Fruit fly (Drosophila melanogaster) whole organism, embryonic: Measurements from ENCODE around the gene CG17109.

Source experiments
- BEAF-32 ChIP-seq: fragments of 200-800 bp; sonication (Bioruptor generic); optimal IDR thresholded peaks from 3 replicates; lab custom pipeline; 2017; ENCODE audit warnings: missing biosample characterization, missing genetic modification characterization, mild to moderate bottlenecking, moderate library complexity, missing genetic modification reagents
- CG12104 ChIP-seq: fragments of 200-800 bp; sonication (Bioruptor generic); optimal IDR thresholded peaks from 3 replicates; lab custom pipeline; 2016; ENCODE audit warnings: missing biosample characterization, missing genetic modification characterization
- CG12155 ChIP-seq: fragments of 200-800 bp; sonication (Bioruptor generic); optimal IDR thresholded peaks from 3 replicates; lab custom pipeline; 2016; ENCODE audit warnings: missing biosample characterization, missing genetic modification characterization
- CG12219 ChIP-seq: fragments of 200-800 bp; sonication (Bioruptor generic); optimal IDR thresholded peaks from 3 replicates; lab custom pipeline; 2018; ENCODE audit warnings: missing biosample characterization, mild to moderate bottlenecking, missing genetic modification characterization
- CG12236 ChIP-seq: fragments of 200-800 bp; sonication (Bioruptor generic); optimal IDR thresholded peaks from 2 replicates; lab custom pipeline; 2016; ENCODE audit warnings: missing biosample characterization, missing genetic modification characterization
- CG15601 ChIP-seq: fragments of 200-800 bp; sonication (Bioruptor generic); optimal IDR thresholded peaks from 3 replicates; lab custom pipeline; 2019; ENCODE audit warnings: missing biosample characterization, mild to moderate bottlenecking, missing genetic modification characterization, moderate library complexity
- CG17328 ChIP-seq: fragments of 200-800 bp; sonication (Bioruptor generic); IDR thresholded peaks from 2 replicates; pipeline ENCODE4 v1.3.6; 2022; ENCODE audit warnings: missing biosample characterization, missing genetic modification characterization
- CG17829 ChIP-seq: fragments of 200-800 bp; optimal IDR thresholded peaks from 2 replicates; lab custom pipeline; 2019; ENCODE audit warnings: missing biosample characterization, mild to moderate bottlenecking, missing genetic modification characterization, moderate library complexity
- CG18011 ChIP-seq: fragments of 200-800 bp; sonication (Bioruptor generic); optimal IDR thresholded peaks from 2 replicates; lab custom pipeline; 2017; ENCODE audit warnings: missing biosample characterization, missing genetic modification characterization, mild to moderate bottlenecking, moderate library complexity, missing genotype
- CG18619 ChIP-seq: fragments of 200-800 bp; sonication (Bioruptor generic); optimal IDR thresholded peaks from 3 replicates; lab custom pipeline; 2017; ENCODE audit warnings: missing biosample characterization, mild to moderate bottlenecking, missing genetic modification characterization
- CG2116 ChIP-seq: fragments of 200-800 bp; sonication (Bioruptor generic); optimal IDR thresholded peaks from 3 replicates; lab custom pipeline; 2018; ENCODE audit warnings: missing biosample characterization, mild to moderate bottlenecking, missing genetic modification characterization
- CG2202 ChIP-seq: fragments of 200-800 bp; sonication (Bioruptor generic); optimal IDR thresholded peaks from 2 replicates; lab custom pipeline; 2018; ENCODE audit warnings: missing biosample characterization, mild to moderate bottlenecking, missing genetic modification characterization
- CG2889 ChIP-seq: fragments of 200-800 bp; sonication (Bioruptor generic); IDR thresholded peaks from 3 replicates; pipeline ENCODE4 v1.3.6; 2022; ENCODE audit warnings: missing biosample characterization, missing genetic modification characterization
- CG32772 ChIP-seq: fragments of 200-800 bp; sonication (Bioruptor generic); IDR thresholded peaks from 2 replicates; pipeline ENCODE4 v1.3.6; 2022; ENCODE audit warnings: missing biosample characterization, missing genetic modification characterization
- CG3995 ChIP-seq: fragments of 200-800 bp; sonication (Bioruptor generic); optimal IDR thresholded peaks from 3 replicates; lab custom pipeline; 2016; ENCODE audit warnings: missing biosample characterization, missing genetic modification characterization
- CG4328 ChIP-seq: fragments of 200-800 bp; sonication (Bioruptor generic); optimal IDR thresholded peaks from 3 replicates; lab custom pipeline; 2017; ENCODE audit warnings: missing biosample characterization, missing genetic modification reagents, missing genetic modification characterization
- CG4854 ChIP-seq: fragments of 200-800 bp; sonication (Bioruptor generic); optimal IDR thresholded peaks from 2 replicates; lab custom pipeline; 2016; ENCODE audit warnings: missing biosample characterization, missing genetic modification characterization, inconsistent platforms
- CG7357 ChIP-seq: fragments of 200-800 bp; sonication (Bioruptor generic); IDR thresholded peaks from 3 replicates; pipeline ENCODE4 v1.3.6; 2022; ENCODE audit warnings: missing biosample characterization, missing genetic modification characterization
- CG7786 ChIP-seq: fragments of 200-800 bp; sonication (Bioruptor generic); optimal IDR thresholded peaks from 2 replicates; lab custom pipeline; 2016; ENCODE audit warnings: missing biosample characterization, missing genetic modification characterization
- CG7839 ChIP-seq: fragments of 200-800 bp; sonication (Bioruptor generic); optimal IDR thresholded peaks from 3 replicates; lab custom pipeline; 2018; ENCODE audit warnings: missing biosample characterization, mild to moderate bottlenecking, missing genetic modification characterization, moderate library complexity
- CG9437 ChIP-seq: fragments of 200-800 bp; sonication (Bioruptor generic); optimal IDR thresholded peaks from 2 replicates; lab custom pipeline; 2018; ENCODE audit warnings: missing biosample characterization, mild to moderate bottlenecking, missing genetic modification characterization
- Fer3 ChIP-seq: fragments of 200-800 bp; sonication (Bioruptor generic); optimal IDR thresholded peaks from 2 replicates; lab custom pipeline; 2018; ENCODE audit warnings: missing biosample characterization, mild to moderate bottlenecking, missing genetic modification characterization, moderate library complexity
- Hey ChIP-seq: fragments of 200-800 bp; sonication (Bioruptor generic); optimal IDR thresholded peaks from 3 replicates; lab custom pipeline; 2018; ENCODE audit warnings: missing biosample characterization, mild to moderate bottlenecking, missing genetic modification characterization
- HmgD ChIP-seq: fragments of 200-800 bp; sonication (Bioruptor generic); optimal IDR thresholded peaks from 3 replicates; lab custom pipeline; 2016; ENCODE audit warnings: missing biosample characterization, missing genetic modification characterization
- Hr51 ChIP-seq, 2 experiments: fragments of 200-800 bp; sonication (Bioruptor generic); optimal IDR thresholded peaks; 2 replicates in 1 of 2; 3 replicates in 1 of 2; lab custom pipeline; 2016 to 2018; ENCODE audit warnings: missing biosample characterization in 2 of 2, missing genetic modification characterization in 2 of 2, mild to moderate bottlenecking in 1 of 2, moderate library complexity in 1 of 2
- Mes4 ChIP-seq: fragments of 200-800 bp; sonication (Bioruptor generic); optimal IDR thresholded peaks from 2 replicates; lab custom pipeline; 2016; ENCODE audit warnings: missing biosample characterization, missing genetic modification characterization
- Ravus ChIP-seq: fragments of 200-800 bp; sonication (Bioruptor generic); IDR thresholded peaks from 2 replicates; pipeline ENCODE4 v1.3.6; 2022; ENCODE audit warnings: missing biosample characterization, missing genetic modification characterization
- Sry-β ChIP-seq: fragments of 200-800 bp; sonication (Bioruptor generic); optimal IDR thresholded peaks from 2 replicates; lab custom pipeline; 2018; ENCODE audit warnings: missing biosample characterization, mild to moderate bottlenecking, missing genetic modification characterization, moderate library complexity
- Taf1 ChIP-seq: fragments of 200-800 bp; sonication (Bioruptor generic); IDR thresholded peaks from 2 replicates; pipeline ENCODE4 v1.3.6; 2022; ENCODE audit warnings: missing biosample characterization, missing genetic modification characterization
- Xrp1 ChIP-seq: fragments of 200-800 bp; sonication (Bioruptor generic); IDR thresholded peaks from 2 replicates; pipeline ENCODE4 v1.3.6; 2022; ENCODE audit warnings: missing biosample characterization, missing genetic modification characterization
- aop ChIP-seq: fragments of 200-800 bp; sonication (Bioruptor generic); IDR thresholded peaks from 2 replicates; pipeline ENCODE4 v1.3.6; 2022; ENCODE audit warnings: missing biosample characterization, missing genetic modification characterization
- cato ChIP-seq: fragments of 200-800 bp; sonication (Bioruptor generic); optimal IDR thresholded peaks from 2 replicates; lab custom pipeline; 2016; ENCODE audit warnings: missing biosample characterization, missing genetic modification characterization, borderline replicate concordance
- ci ChIP-seq: fragments of 200-800 bp; sonication (Bioruptor generic); IDR thresholded peaks from 3 replicates; pipeline ENCODE4 v1.3.6; 2022; ENCODE audit warnings: missing biosample characterization, missing genetic modification characterization
- da ChIP-seq: fragments of 200-800 bp; sonication (Bioruptor generic); optimal IDR thresholded peaks from 2 replicates; lab custom pipeline; 2016; ENCODE audit warnings: missing biosample characterization, missing genetic modification characterization
- dimm ChIP-seq: fragments of 200-800 bp; sonication (Bioruptor generic); IDR thresholded peaks from 2 replicates; pipeline ENCODE4 v1.3.6; 2022; ENCODE audit warnings: missing biosample characterization, missing genetic modification characterization
- dmrt11E ChIP-seq: fragments of 200-800 bp; sonication (Bioruptor generic); optimal IDR thresholded peaks from 3 replicates; lab custom pipeline; 2018; ENCODE audit warnings: missing biosample characterization, mild to moderate bottlenecking, missing genetic modification characterization, moderate library complexity
- ems ChIP-seq: fragments of 200-800 bp; sonication (Bioruptor generic); optimal IDR thresholded peaks from 3 replicates; lab custom pipeline; 2016; ENCODE audit warnings: missing biosample characterization, missing genetic modification characterization
- fd102C ChIP-seq: fragments of 200-800 bp; sonication (Bioruptor generic); optimal IDR thresholded peaks from 2 replicates; lab custom pipeline; 2018; ENCODE audit warnings: missing biosample characterization, mild to moderate bottlenecking, missing genetic modification characterization, moderate library complexity
- fd3F ChIP-seq: fragments of 200-800 bp; sonication (Bioruptor generic); optimal IDR thresholded peaks from 2 replicates; lab custom pipeline; 2018; ENCODE audit warnings: missing biosample characterization, mild to moderate bottlenecking, missing genetic modification characterization, moderate library complexity
- gcm2 ChIP-seq: fragments of 200-800 bp; sonication (Bioruptor generic); optimal IDR thresholded peaks from 2 replicates; lab custom pipeline; 2016; ENCODE audit warnings: missing biosample characterization, missing genetic modification characterization
- hb ChIP-seq: fragments of 200-800 bp; sonication (Bioruptor generic); IDR thresholded peaks from 3 replicates; pipeline ENCODE4 v1.3.6; 2022; ENCODE audit warnings: missing biosample characterization, missing genetic modification characterization; ENCODE audit not compliant: partially characterized antibody
- hbn ChIP-seq: fragments of 200-800 bp; sonication (Bioruptor generic); IDR thresholded peaks from 2 replicates; pipeline ENCODE4 v1.3.6; 2022; ENCODE audit warnings: missing biosample characterization, missing genetic modification characterization; ENCODE audit not compliant: partially characterized antibody
- nerfin-2 ChIP-seq: fragments of 200-800 bp; sonication (Bioruptor generic); IDR thresholded peaks from 2 replicates; pipeline ENCODE4 v1.3.6; 2022; ENCODE audit warnings: missing biosample characterization, missing genetic modification characterization; ENCODE audit not compliant: partially characterized antibody
- ssp ChIP-seq: fragments of 200-800 bp; sonication (Bioruptor generic); IDR thresholded peaks from 2 replicates; pipeline ENCODE4 v1.3.6; 2022; ENCODE audit warnings: missing biosample characterization, missing genetic modification characterization
- tin ChIP-seq: fragments of 200-800 bp; sonication (Bioruptor generic); optimal IDR thresholded peaks from 3 replicates; lab custom pipeline; 2016; ENCODE audit warnings: missing biosample characterization, missing genetic modification characterization
- tna ChIP-seq: fragments of 200-800 bp; sonication (Bioruptor generic); IDR thresholded peaks from 2 replicates; pipeline ENCODE4 v1.3.6; 2022; ENCODE audit warnings: missing biosample characterization, missing genetic modification characterization; ENCODE audit not compliant: partially characterized antibody
- toy ChIP-seq: fragments of 200-800 bp; sonication (Bioruptor generic); IDR thresholded peaks from 2 replicates; pipeline ENCODE4 v1.3.6; 2022; ENCODE audit warnings: missing biosample characterization, missing genetic modification characterization
- vvl ChIP-seq: fragments of 200-800 bp; sonication (Bioruptor generic); IDR thresholded peaks from 2 replicates; pipeline ENCODE4 v1.3.6; 2022; ENCODE audit warnings: missing biosample characterization, missing genetic modification characterization
- zen2 ChIP-seq: fragments of 200-800 bp; sonication (Bioruptor generic); IDR thresholded peaks from 3 replicates; pipeline ENCODE4 v1.3.6; 2022; ENCODE audit warnings: missing biosample characterization, missing genetic modification characterization; ENCODE audit not compliant: partially characterized antibody
- zfh2 ChIP-seq: fragments of 200-800 bp; sonication (Bioruptor generic); optimal IDR thresholded peaks from 2 replicates; lab custom pipeline; 2016; ENCODE audit warnings: missing biosample characterization, missing genetic modification characterization

The CG17109 gene

DNA sequence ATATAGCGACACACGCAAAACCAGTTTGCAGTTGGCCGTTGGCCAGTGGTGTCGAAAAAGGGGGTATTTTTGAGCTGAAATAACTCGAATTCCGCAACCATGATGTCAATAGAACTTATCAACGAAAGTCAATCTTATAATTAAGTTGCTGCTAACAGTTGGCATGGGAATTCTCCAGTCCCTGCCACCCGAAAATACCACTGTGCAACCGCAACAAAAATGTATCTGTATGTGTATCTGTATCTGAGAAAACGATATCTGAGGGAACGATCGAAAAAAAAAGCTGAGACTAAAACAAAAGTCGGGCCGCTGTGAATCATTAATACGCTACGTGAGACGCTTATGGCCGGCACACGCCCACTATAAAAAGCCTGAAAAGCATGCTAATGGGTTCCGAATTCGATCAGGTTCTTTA lies 49.0 kb upstream of the CG17109 start (continued):
- TF ChIP-seq dmrt11E (tag; lab: Kevin White, UChicago), result no peak
- no peak for TF ChIP-seq HmgD (GFP tag; lab: Kevin White, UChicago)
- no peak for TF ChIP-seq Hey
- TF ChIP-seq fd3F (GFP tag; lab: Kevin White, UChicago), result peak; percentile 41
- TF ChIP-seq ssp (GFP tag; lab: Robert Waterston, UW), result 0 out of 2 replicates have a peak, but pooled peaks have one; percentile 12
- TF ChIP-seq CG9437 (GFP tag; lab: Kevin White, UChicago), result no peak
- no peak for TF ChIP-seq zen2 (GFP tag; lab: Robert Waterston, UW)
- TF ChIP-seq CG7786, result peak; percentile 59
- no peak for TF ChIP-seq BEAF-32
- no peak for TF ChIP-seq Ravus (GFP tag; lab: Robert Waterston, UW)
- peak; percentile 54; the same call in 1 of the 2 replicates for TF ChIP-seq CG32772 (GFP tag; lab: Robert Waterston, UW)
- no peak for TF ChIP-seq tin (GFP tag; lab: Kevin White, UChicago)
- TF ChIP-seq CG7839 (tag; lab: Kevin White, UChicago), result peak; percentile 45
- TF ChIP-seq Mes4 (GFP tag; lab: Kevin White, UChicago), result no peak
- TF ChIP-seq CG4854 (GFP tag; lab: Kevin White, UChicago), result no peak
- no peak for TF ChIP-seq aop (GFP tag; lab: Robert Waterston, UW)
- TF ChIP-seq CG12236 (GFP tag; lab: Kevin White, UChicago), result no peak
- peak; percentile 7 to 56 for TF ChIP-seq Hr51 (GFP tag; optimal IDR thresholded peaks at IDR 0.05; lab: Kevin White, UChicago)
- TF ChIP-seq Taf1 (GFP tag; lab: Robert Waterston, UW), result no peak
- TF ChIP-seq fd102C (GFP tag; lab: Kevin White, UChicago), result no peak
- no peak for TF ChIP-seq CG15601 (tag; lab: Kevin White, UChicago)
- TF ChIP-seq CG18011, result no peak
- no peak for TF ChIP-seq CG3995
- 0 out of 3 replicates have a peak, but pooled peaks have one; percentile 47 for TF ChIP-seq CG7357 (GFP tag; lab: Robert Waterston, UW)
- peak; percentile 32 for TF ChIP-seq CG12155
- no peak for TF ChIP-seq tna (GFP tag; lab: Robert Waterston, UW)
- peak; percentile 31; the same call in 1 of the 2 replicates for TF ChIP-seq Xrp1
- no peak for TF ChIP-seq da (GFP tag; lab: Kevin White, UChicago)
- TF ChIP-seq vvl, result peak; percentile 51; the same call in 1 of the 2 replicates
- no peak for TF ChIP-seq CG2889 (GFP tag; lab: Robert Waterston, UW)
- no peak for TF ChIP-seq hb (GFP tag; lab: Robert Waterston, UW)
- no peak for TF ChIP-seq CG12219 (GFP tag; lab: Kevin White, UChicago)
- 0 out of 2 replicates have a peak, but pooled peaks have one; percentile 12 for TF ChIP-seq toy (GFP tag; lab: Robert Waterston, UW)
- TF ChIP-seq zfh2 (GFP tag; lab: Kevin White, UChicago), result peak; percentile 70
- no peak for TF ChIP-seq CG17829 (tag; lab: Kevin White, UChicago)
- no peak for TF ChIP-seq CG12104 (GFP tag; lab: Kevin White, UChicago)
- no peak for TF ChIP-seq gcm2 (GFP tag; lab: Kevin White, UChicago)
- no peak for TF ChIP-seq Sry-β (GFP tag; lab: Kevin White, UChicago)
- TF ChIP-seq CG2202, result no peak
- TF ChIP-seq CG18619 (GFP tag; lab: Kevin White, UChicago), result peak; percentile 24
- no peak for TF ChIP-seq CG4328
- TF ChIP-seq cato (GFP tag; lab: Kevin White, UChicago), result no peak
- no peak for TF ChIP-seq nerfin-2 (GFP tag; lab: Robert Waterston, UW)
- TF ChIP-seq ems (GFP tag; lab: Kevin White, UChicago), result no peak
- TF ChIP-seq hbn (GFP tag; lab: Robert Waterston, UW), result no peak
- TF ChIP-seq ci (GFP tag; lab: Robert Waterston, UW), result 0 out of 3 replicates have a peak, but pooled peaks have one; percentile 39
- TF ChIP-seq dimm (GFP tag; lab: Robert Waterston, UW), result no peak
- TF ChIP-seq CG2116 (GFP tag; lab: Kevin White, UChicago), result no peak
- peak; percentile 51 for TF ChIP-seq Fer3 (tag; lab: Kevin White, UChicago)
- 0 out of 2 replicates have a peak, but pooled peaks have one; percentile 36 for TF ChIP-seq CG17328 (GFP tag; lab: Robert Waterston, UW)
